Worm (Caenorhabditis elegans) whole organism, L1 larva: ENCODE measurements around the gene swm-1.

Experiments
- Y116A8C.19 ChIP-seq: sonication (generic microtip); optimal IDR thresholded peaks from 2 replicates; lab custom pipeline; 2016; ENCODE audit warnings: missing compliant biosample characterization, missing genetic modification characterization, borderline replicate concordance
- alr-1 ChIP-seq: fragments of 200-800 bp; sonication (Bioruptor generic); optimal IDR thresholded peaks from 2 replicates; lab custom pipeline; 2018; ENCODE audit warnings: borderline replicate concordance, mild to moderate bottlenecking, missing genetic modification characterization, missing compliant biosample characterization
- ama-1 ChIP-seq: fragments of 150-350 bp; optimal IDR thresholded peaks from 2 replicates; lab custom pipeline; 2014
- blmp-1 ChIP-seq: fragments of 150-350 bp; optimal IDR thresholded peaks from 2 replicates; lab custom pipeline; 2014; ENCODE audit warnings: missing biosample characterization, missing genetic modification characterization
- ceh-82 ChIP-seq, 3 experiments: fragments of 150-350 bp in 1 of 3; sonication (generic microtip) in 2 of 3; optimal IDR thresholded peaks; 2 replicates each; lab custom pipeline; 2014 to 2017; ENCODE audit warnings: missing biosample characterization in 3 of 3, missing genetic modification characterization in 3 of 3
- ceh-88 ChIP-seq: fragments of 200-800 bp; sonication (Bioruptor generic); IDR thresholded peaks from 2 replicates; pipeline ENCODE4 v1.3.6; 2022; ENCODE audit warnings: missing genetic modification characterization, missing compliant biosample characterization
- ceh-90 ChIP-seq: sonication (generic microtip); optimal IDR thresholded peaks from 2 replicates; lab custom pipeline; 2016; ENCODE audit warnings: missing genetic modification characterization, missing compliant biosample characterization
- ces-1 ChIP-seq: fragments of 150-350 bp; optimal IDR thresholded peaks from 2 replicates; lab custom pipeline; 2014; ENCODE audit warnings: missing biosample characterization, missing genetic modification reagents, missing genetic modification characterization
- efl-1 ChIP-seq, 4 experiments: fragments of 150-350 bp; optimal IDR thresholded peaks in 3 of 4; peaks in 1 of 4; 1 replicate in 1 of 4; 2 replicates in 3 of 4; lab custom pipeline; 2014; ENCODE audit warnings: missing biosample characterization in 2 of 4, missing genetic modification characterization in 2 of 4, missing genetic modification reagents in 2 of 4
- egl-27 ChIP-seq, 2 experiments: fragments of 150-350 bp in 1 of 2; sonication (generic microtip); optimal IDR thresholded peaks; 3 replicates each; lab custom pipeline; 2017 to 2018; ENCODE audit warnings: missing biosample characterization in 2 of 2, missing genetic modification characterization in 2 of 2, missing genetic modification reagents in 2 of 2
- elt-2 ChIP-seq: sonication (generic microtip); optimal IDR thresholded peaks from 2 replicates; lab custom pipeline; 2016; ENCODE audit warnings: missing genetic modification characterization, mild to moderate bottlenecking, inconsistent platforms, missing compliant biosample characterization, missing genetic modification reagents
- fos-1 ChIP-seq: fragments of 150-350 bp; optimal IDR thresholded peaks from 2 replicates; lab custom pipeline; 2014; ENCODE audit warnings: missing biosample characterization, missing genetic modification characterization
- hlh-17 ChIP-seq: fragments of 200-800 bp; sonication (Bioruptor generic); optimal IDR thresholded peaks from 2 replicates; lab custom pipeline; 2018; ENCODE audit warnings: missing genetic modification characterization, mild to moderate bottlenecking, missing compliant biosample characterization, moderate library complexity, borderline replicate concordance
- hpl-2 ChIP-seq: fragments of 150-350 bp; optimal IDR thresholded peaks from 2 replicates; lab custom pipeline; 2014; ENCODE audit warnings: missing biosample characterization, missing genetic modification reagents, missing genetic modification characterization
- isw-1 ChIP-seq: fragments of 200-800 bp; sonication (Bioruptor generic); IDR thresholded peaks from 2 replicates; pipeline ENCODE4 v1.3.6; 2022; ENCODE audit warnings: missing genetic modification characterization, missing compliant biosample characterization
- lin-15B ChIP-seq: fragments of 150-350 bp; sonication (generic microtip); optimal IDR thresholded peaks from 3 replicates; lab custom pipeline; 2014; ENCODE audit warnings: missing biosample characterization, missing genetic modification characterization
- lin-35 ChIP-seq, 2 experiments: fragments of 150-350 bp; optimal IDR thresholded peaks; 2 replicates each; lab custom pipeline; 2014; ENCODE audit warnings: missing biosample characterization in 2 of 2, missing genetic modification characterization in 2 of 2, missing genetic modification reagents in 2 of 2
- lin-39 ChIP-seq: fragments of 150-350 bp; optimal IDR thresholded peaks from 2 replicates; lab custom pipeline; 2014; ENCODE audit warnings: missing biosample characterization, missing genetic modification reagents, missing genetic modification characterization
- lir-3 ChIP-seq: sonication (generic microtip); optimal IDR thresholded peaks from 2 replicates; lab custom pipeline; 2016; ENCODE audit warnings: mild to moderate bottlenecking, missing genetic modification characterization, moderate library complexity, missing compliant biosample characterization; ENCODE audit not compliant: poor library complexity
- mab-9 ChIP-seq: fragments of 200-800 bp; sonication (Bioruptor generic); IDR thresholded peaks from 2 replicates; pipeline ENCODE4 v1.3.6; 2022; ENCODE audit warnings: missing genetic modification reagents, missing genetic modification characterization, missing compliant biosample characterization
- mdl-1 ChIP-seq, 2 experiments: fragments of 150-350 bp; optimal IDR thresholded peaks; 2 replicates each; lab custom pipeline; 2014 to 2017; ENCODE audit warnings: missing biosample characterization in 2 of 2, missing genetic modification characterization in 2 of 2, inconsistent platforms in 1 of 2
- nhr-19 ChIP-seq: fragments of 200-800 bp; sonication (Bioruptor generic); conservative IDR thresholded peaks from 2 replicates; pipeline ENCODE4 v1.3.6; 2022; ENCODE audit warnings: missing genetic modification characterization, missing compliant biosample characterization
- nhr-20 ChIP-seq: sonication (generic microtip); optimal IDR thresholded peaks from 2 replicates; lab custom pipeline; 2016; ENCODE audit warnings: mild to moderate bottlenecking, missing genetic modification characterization, missing compliant biosample characterization
- nhr-237 ChIP-seq: fragments of 150-350 bp; optimal IDR thresholded peaks from 2 replicates; lab custom pipeline; 2014; ENCODE audit warnings: missing biosample characterization, missing genetic modification characterization
- nhr-28 ChIP-seq: fragments of 150-350 bp; optimal IDR thresholded peaks from 2 replicates; lab custom pipeline; 2014; ENCODE audit warnings: missing biosample characterization, missing genetic modification characterization
- nhr-71 ChIP-seq: sonication (generic microtip); optimal IDR thresholded peaks from 2 replicates; lab custom pipeline; 2016; ENCODE audit warnings: mild to moderate bottlenecking, missing genetic modification characterization, moderate library complexity, missing compliant biosample characterization
- pqm-1 ChIP-seq: sonication (generic microtip); optimal IDR thresholded peaks from 3 replicates; lab custom pipeline; 2017; ENCODE audit warnings: missing biosample characterization, missing genetic modification characterization
- rnt-1 ChIP-seq: sonication (generic microtip); optimal IDR thresholded peaks from 2 replicates; lab custom pipeline; 2016; ENCODE audit warnings: mild to moderate bottlenecking, missing genetic modification characterization, moderate library complexity, missing compliant biosample characterization
- snpc-4 ChIP-seq: fragments of 150-350 bp; optimal IDR thresholded peaks from 2 replicates; lab custom pipeline; 2014; ENCODE audit warnings: missing biosample characterization, missing genetic modification characterization
- sox-4 ChIP-seq: sonication (generic microtip); optimal IDR thresholded peaks from 2 replicates; lab custom pipeline; 2016; ENCODE audit warnings: missing genetic modification characterization, missing compliant biosample characterization
- sptf-1 ChIP-seq: fragments of 150-350 bp; optimal IDR thresholded peaks from 2 replicates; lab custom pipeline; 2014; ENCODE audit warnings: missing biosample characterization, missing genetic modification characterization
- sup-37 ChIP-seq: fragments of 200-800 bp; sonication (Bioruptor generic); optimal IDR thresholded peaks from 2 replicates; lab custom pipeline; 2018; ENCODE audit warnings: mild to moderate bottlenecking, missing genetic modification characterization, missing compliant biosample characterization
- swsn-7 ChIP-seq: sonication (generic microtip); optimal IDR thresholded peaks from 2 replicates; lab custom pipeline; 2016; ENCODE audit warnings: missing genetic modification characterization, missing compliant biosample characterization
- zag-1 ChIP-seq: fragments of 150-350 bp; optimal IDR thresholded peaks from 2 replicates; lab custom pipeline; 2014; ENCODE audit warnings: missing biosample characterization, missing genetic modification characterization
- ztf-11 ChIP-seq, 2 experiments: sonication (generic microtip); optimal IDR thresholded peaks; 2 replicates each; lab custom pipeline; 2016 to 2017; ENCODE audit warnings: missing genetic modification characterization in 2 of 2, missing biosample characterization in 1 of 2, missing compliant biosample characterization in 1 of 2
- ztf-4 ChIP-seq: fragments of 150-350 bp; optimal IDR thresholded peaks from 2 replicates; lab custom pipeline; 2014; ENCODE audit warnings: missing biosample characterization, missing genetic modification characterization

swm-1 gene

ce11 chrV:9033267-9033666 lies 21.4 kb downstream of the swm-1 start, which contains the start of gene C25E10.4:
C25E10.4 (plus strand) TSS chrV:9033567.
- no peak for TF ChIP-seq ztf-11 (tag; optimal IDR thresholded peaks at IDR 0.05; lab: Kevin White, UChicago)
- no peak for TF ChIP-seq ceh-82 (tag; optimal IDR thresholded peaks at IDR 0.05; lab: Kevin White, UChicago)
- no peak for TF ChIP-seq efl-1 (optimal IDR thresholded peaks at IDR 0.05; lab: Kevin White, UChicago)
- peak in 1 of 2 experiments; percentile 43 for TF ChIP-seq efl-1 (GFP tag; optimal IDR thresholded peaks at IDR 0.05 in 1 of 2; lab: Kevin White, UChicago)
- no peak for TF ChIP-seq alr-1
- TF ChIP-seq isw-1 (GFP tag; lab: Robert Waterston, UW), result no peak
- no peak for TF ChIP-seq nhr-71 (tag; lab: Kevin White, UChicago)
- no peak for TF ChIP-seq egl-27 (tag; optimal IDR thresholded peaks at IDR 0.05; lab: Kevin White, UChicago)
- no peak for TF ChIP-seq nhr-28 (tag; lab: Kevin White, UChicago)
- peak; percentile 33 for TF ChIP-seq blmp-1 (tag; lab: Kevin White, UChicago)
- TF ChIP-seq, all 84 proteins: peak for 2

- TF ChIP-seq efl-1 (optimal IDR thresholded peaks at IDR 0.05; lab: Kevin White, UChicago), result no peak
- TF ChIP-seq efl-1 (GFP tag; optimal IDR thresholded peaks at IDR 0.05 in 1 of 2; lab: Kevin White, UChicago), result peak in 1 of 2 experiments; percentile 40
- no peak for TF ChIP-seq swsn-7 (tag; lab: Kevin White, UChicago)
Measured at ce11 chrV:9030248-9030647, 24.4 kb downstream of the swm-1 start, which contains the start of gene C25E10.5. C25E10.5 (plus strand) TSS chrV:9030548.

ce11 chrV:9024713-9025112 lies 30.0 kb downstream of the swm-1 start, which contains the start of gene bus-1:
bus-1 (minus strand) TSS chrV:9024813.
- no peak for TF ChIP-seq nhr-71 (tag; lab: Kevin White, UChicago)
- TF ChIP-seq zag-1 (tag; lab: Kevin White, UChicago), result no peak
- no peak for TF ChIP-seq ama-1 (lab: Kevin White, UChicago)
- TF ChIP-seq lin-39, result no peak
- no peak for TF ChIP-seq mab-9 (GFP tag; lab: Robert Waterston, UW)
- TF ChIP-seq hlh-17 (GFP tag; lab: Kevin White, UChicago), result no peak
- no peak for TF ChIP-seq lir-3
- TF ChIP-seq sox-4 (tag; lab: Kevin White, UChicago), result no peak
- TF ChIP-seq elt-2, result no peak
- TF ChIP-seq ceh-88 (GFP tag; lab: Robert Waterston, UW), result no peak
- TF ChIP-seq lin-15B (tag; lab: Kevin White, UChicago), result no peak
- no peak for TF ChIP-seq egl-27 (tag; optimal IDR thresholded peaks at IDR 0.05; lab: Kevin White, UChicago)
- TF ChIP-seq fos-1, result no peak

ce11 chrV:9022078-9022477 lies 32.6 kb downstream of the swm-1 start, which contains the start of gene oac-41:
oac-41 (minus strand) TSS chrV:9022178.
- no peak for TF ChIP-seq lir-3
- no peak for TF ChIP-seq isw-1 (GFP tag; lab: Robert Waterston, UW)
- TF ChIP-seq Y116A8C.19 (tag; lab: Kevin White, UChicago), result no peak
- TF ChIP-seq hpl-2 (GFP tag; lab: Kevin White, UChicago), result no peak
- no peak for TF ChIP-seq sptf-1 (tag; lab: Kevin White, UChicago)
- TF ChIP-seq rnt-1 (tag; lab: Kevin White, UChicago), result no peak
- TF ChIP-seq sup-37 (GFP tag; lab: Kevin White, UChicago), result no peak
- no peak for TF ChIP-seq ceh-82 (tag; optimal IDR thresholded peaks at IDR 0.05; lab: Kevin White, UChicago)
- no peak for TF ChIP-seq lin-35 (GFP tag; optimal IDR thresholded peaks at IDR 0.05; lab: Kevin White, UChicago)
- no peak for TF ChIP-seq ztf-4 (tag; lab: Kevin White, UChicago)
- TF ChIP-seq nhr-71 (tag; lab: Kevin White, UChicago), result no peak
- no peak for TF ChIP-seq nhr-20
- TF ChIP-seq snpc-4, result no peak
- no peak for TF ChIP-seq pqm-1 (tag; lab: Kevin White, UChicago)
- no peak for TF ChIP-seq mdl-1 (tag; optimal IDR thresholded peaks at IDR 0.05; lab: Kevin White, UChicago)
- TF ChIP-seq nhr-237 (tag; lab: Kevin White, UChicago), result no peak
- no peak for TF ChIP-seq ceh-90 (tag; lab: Kevin White, UChicago)
- no peak for TF ChIP-seq nhr-19
- no peak for TF ChIP-seq ces-1 (GFP tag; lab: Kevin White, UChicago)
